Fruit fly (Drosophila melanogaster) whole organism, embryonic: ENCODE results near the gene CG32448.

Source experiments
- Aef1 ChIP-seq: fragments of 200-800 bp; sonication (Bioruptor generic); IDR thresholded peaks from 3 replicates; pipeline ENCODE4 v1.3.6; 2022; ENCODE audit warnings: missing biosample characterization, missing genetic modification characterization
- Antp ChIP-seq: fragments of 200-800 bp; sonication (Bioruptor generic); optimal IDR thresholded peaks from 3 replicates; lab custom pipeline; 2016; ENCODE audit warnings: missing biosample characterization, missing genetic modification characterization
- Asciz ChIP-seq: fragments of 200-800 bp; sonication (Bioruptor generic); optimal IDR thresholded peaks from 2 replicates; lab custom pipeline; 2017; ENCODE audit warnings: missing biosample characterization, mild to moderate bottlenecking, missing genetic modification characterization, missing genetic modification reagents
- B-H1 ChIP-seq: fragments of 200-800 bp; sonication (Bioruptor generic); IDR thresholded peaks from 3 replicates; pipeline ENCODE4 v1.3.6; 2022; ENCODE audit warnings: missing biosample characterization, missing genetic modification characterization
- CG10321 ChIP-seq: fragments of 200-800 bp; sonication (Bioruptor generic); IDR thresholded peaks from 2 replicates; pipeline ENCODE4 v1.3.6; 2022; ENCODE audit warnings: missing biosample characterization, missing genetic modification characterization
- CG10959 ChIP-seq: fragments of 200-800 bp; sonication (Bioruptor generic); IDR thresholded peaks from 2 replicates; pipeline ENCODE4 v1.3.6; 2022; ENCODE audit warnings: missing biosample characterization, missing genetic modification characterization
- CG11085 ChIP-seq: fragments of 200-800 bp; sonication (Bioruptor generic); IDR thresholded peaks from 2 replicates; pipeline ENCODE4 v1.3.6; 2022; ENCODE audit warnings: missing biosample characterization, missing genetic modification characterization
- CG12299 ChIP-seq: fragments of 200-800 bp; sonication (Bioruptor generic); optimal IDR thresholded peaks from 2 replicates; lab custom pipeline; 2018; ENCODE audit warnings: missing biosample characterization, mild to moderate bottlenecking, missing genetic modification characterization
- CG15601 ChIP-seq: fragments of 200-800 bp; sonication (Bioruptor generic); optimal IDR thresholded peaks from 3 replicates; lab custom pipeline; 2019; ENCODE audit warnings: missing biosample characterization, mild to moderate bottlenecking, missing genetic modification characterization, moderate library complexity
- CG17359 ChIP-seq: fragments of 200-800 bp; sonication (Bioruptor generic); optimal IDR thresholded peaks from 3 replicates; lab custom pipeline; 2018; ENCODE audit warnings: missing biosample characterization, mild to moderate bottlenecking, missing genetic modification characterization, moderate library complexity
- CG17568 ChIP-seq: fragments of 200-800 bp; sonication (Bioruptor generic); optimal IDR thresholded peaks from 2 replicates; lab custom pipeline; 2018; ENCODE audit warnings: missing biosample characterization, mild to moderate bottlenecking, missing genetic modification characterization, moderate library complexity
- CG2120 ChIP-seq: fragments of 200-800 bp; sonication (Bioruptor generic); optimal IDR thresholded peaks from 3 replicates; lab custom pipeline; 2016; ENCODE audit warnings: missing biosample characterization, missing genetic modification characterization
- CG2129 ChIP-seq: fragments of 200-800 bp; sonication (Bioruptor generic); IDR thresholded peaks from 2 replicates; pipeline ENCODE4 v1.3.6; 2022; ENCODE audit warnings: missing biosample characterization, missing genetic modification characterization; ENCODE audit not compliant: partially characterized antibody
- CG33213 ChIP-seq: fragments of 200-800 bp; sonication (Bioruptor generic); optimal IDR thresholded peaks from 3 replicates; lab custom pipeline; 2016; ENCODE audit warnings: missing biosample characterization, missing genetic modification characterization
- CG3407 ChIP-seq: fragments of 200-800 bp; sonication (Bioruptor generic); optimal IDR thresholded peaks from 2 replicates; lab custom pipeline; 2018; ENCODE audit warnings: missing biosample characterization, mild to moderate bottlenecking, missing genetic modification characterization
- CG3847 ChIP-seq: fragments of 200-800 bp; sonication (Bioruptor generic); IDR thresholded peaks from 2 replicates; pipeline ENCODE4 v1.3.6; 2022; ENCODE audit warnings: missing biosample characterization, missing genetic modification characterization
- CG5953 ChIP-seq: fragments of 200-800 bp; sonication (Bioruptor generic); IDR thresholded peaks from 2 replicates; pipeline ENCODE4 v1.3.6; 2022; ENCODE audit warnings: missing biosample characterization, missing genetic modification characterization
- CG7372 ChIP-seq: fragments of 200-800 bp; sonication (Bioruptor generic); IDR thresholded peaks from 2 replicates; pipeline ENCODE4 v1.3.6; 2022; ENCODE audit warnings: missing biosample characterization, missing genetic modification characterization
- CG8359 ChIP-seq: fragments of 200-800 bp; sonication (Bioruptor generic); optimal IDR thresholded peaks from 2 replicates; lab custom pipeline; 2017; ENCODE audit warnings: missing biosample characterization, mild to moderate bottlenecking, missing genetic modification characterization, borderline replicate concordance
- CkIIα-i1 ChIP-seq: fragments of 200-800 bp; sonication (Bioruptor generic); IDR thresholded peaks from 2 replicates; pipeline ENCODE4 v1.3.6; 2022; ENCODE audit warnings: missing biosample characterization, missing genetic modification characterization
- D ChIP-seq, 2 experiments: fragments of 200-800 bp in 1 of 2; fragments of >200 bp in 1 of 2; sonication (Bioruptor generic) in 1 of 2; optimal IDR thresholded peaks; 2 replicates in 1 of 2; 3 replicates in 1 of 2; lab custom pipeline; 2017; ENCODE audit warnings: mild to moderate bottlenecking in 1 of 2, missing biosample characterization in 1 of 2, missing genetic modification characterization in 1 of 2, missing genetic modification reagents in 1 of 2
- Fer1 ChIP-seq: fragments of 200-800 bp; sonication (Bioruptor generic); optimal IDR thresholded peaks from 2 replicates; lab custom pipeline; 2017; ENCODE audit warnings: missing biosample characterization, mild to moderate bottlenecking, missing genetic modification characterization
- Fer2 ChIP-seq: fragments of 200-800 bp; sonication (Bioruptor generic); optimal IDR thresholded peaks from 2 replicates; lab custom pipeline; 2018; ENCODE audit warnings: missing biosample characterization, mild to moderate bottlenecking, missing genetic modification characterization, moderate library complexity
- H2.0 ChIP-seq: fragments of 200-800 bp; sonication (Bioruptor generic); IDR thresholded peaks from 2 replicates; pipeline ENCODE4 v1.3.6; 2022; ENCODE audit warnings: missing biosample characterization, missing genetic modification characterization
- Hr39 ChIP-seq: fragments of >200 bp; optimal IDR thresholded peaks from 2 replicates; lab custom pipeline; 2017
- MESR4 ChIP-seq: fragments of 200-800 bp; sonication (Bioruptor generic); optimal IDR thresholded peaks from 2 replicates; lab custom pipeline; 2018; ENCODE audit warnings: missing biosample characterization, mild to moderate bottlenecking, missing genetic modification characterization, moderate library complexity
- NC2α ChIP-seq: fragments of 200-800 bp; sonication (Bioruptor generic); optimal IDR thresholded peaks from 2 replicates; lab custom pipeline; 2016; ENCODE audit warnings: missing biosample characterization, missing genetic modification characterization
- Nf-YC ChIP-seq: fragments of 200-800 bp; optimal IDR thresholded peaks from 3 replicates; lab custom pipeline; 2019; ENCODE audit warnings: missing biosample characterization, mild to moderate bottlenecking, missing genetic modification characterization, moderate library complexity
- Rfx ChIP-seq: fragments of 200-800 bp; sonication (Bioruptor generic); IDR thresholded peaks from 2 replicates; pipeline ENCODE4 v1.3.6; 2022; ENCODE audit warnings: missing biosample characterization, missing genetic modification characterization
- Stat92E ChIP-seq, 3 experiments: fragments of >200 bp in 2 of 3; fragments of 200-800 bp in 1 of 3; sonication (Bioruptor generic) in 1 of 3; optimal IDR thresholded peaks; 2 replicates each; lab custom pipeline; 2017 to 2019; ENCODE audit warnings: missing biosample characterization in 3 of 3, missing genetic modification characterization in 3 of 3, mild to moderate bottlenecking in 1 of 3, moderate library complexity in 1 of 3
- Vsx1 ChIP-seq: fragments of 200-800 bp; sonication (Bioruptor generic); optimal IDR thresholded peaks from 2 replicates; lab custom pipeline; 2017; ENCODE audit warnings: missing biosample characterization, mild to moderate bottlenecking, missing genetic modification characterization, missing genetic modification reagents
- bsh ChIP-seq, 2 experiments: fragments of 200-800 bp; sonication (Bioruptor generic); optimal IDR thresholded peaks; 2 replicates each; lab custom pipeline; 2017 to 2018; ENCODE audit warnings: mild to moderate bottlenecking in 2 of 2, missing biosample characterization in 2 of 2, missing genetic modification characterization in 2 of 2, moderate library complexity in 1 of 2
- disco-r ChIP-seq: fragments of 200-800 bp; sonication (Bioruptor generic); optimal IDR thresholded peaks from 2 replicates; lab custom pipeline; 2016; ENCODE audit warnings: missing biosample characterization, missing genetic modification characterization
- emc ChIP-seq: fragments of 200-800 bp; sonication (Bioruptor generic); optimal IDR thresholded peaks from 2 replicates; lab custom pipeline; 2016; ENCODE audit warnings: missing biosample characterization, missing genetic modification characterization
- en ChIP-seq: fragments of 200-800 bp; sonication (Bioruptor generic); optimal IDR thresholded peaks from 2 replicates; lab custom pipeline; 2016; ENCODE audit warnings: missing biosample characterization, missing genetic modification characterization
- ham ChIP-seq: fragments of 200-800 bp; sonication (Bioruptor generic); IDR thresholded peaks from 2 replicates; pipeline ENCODE4 v1.3.6; 2022; ENCODE audit warnings: missing biosample characterization, missing genetic modification characterization
- mirr ChIP-seq: fragments of 200-800 bp; sonication (Bioruptor generic); optimal IDR thresholded peaks from 3 replicates; lab custom pipeline; 2018; ENCODE audit warnings: missing biosample characterization, mild to moderate bottlenecking, missing genetic modification characterization
- mld ChIP-seq: fragments of 200-800 bp; sonication (Bioruptor generic); IDR thresholded peaks from 3 replicates; pipeline ENCODE4 v1.3.6; 2022; ENCODE audit warnings: missing biosample characterization, missing genetic modification characterization; ENCODE audit not compliant: partially characterized antibody
- onecut ChIP-seq: fragments of 200-800 bp; sonication (Bioruptor generic); IDR thresholded peaks from 2 replicates; pipeline ENCODE4 v1.3.6; 2022; ENCODE audit warnings: missing biosample characterization, missing genetic modification characterization
- pros ChIP-seq: fragments of 200-800 bp; sonication (Bioruptor generic); optimal IDR thresholded peaks from 3 replicates; lab custom pipeline; 2019; ENCODE audit warnings: missing biosample characterization, mild to moderate bottlenecking, missing genetic modification characterization, moderate library complexity
- row ChIP-seq: fragments of 200-800 bp; sonication (Bioruptor generic); IDR thresholded peaks from 3 replicates; pipeline ENCODE4 v1.3.6; 2022; ENCODE audit warnings: missing biosample characterization, missing genetic modification characterization
- seq ChIP-seq: fragments of 200-800 bp; sonication (Bioruptor generic); IDR thresholded peaks from 2 replicates; pipeline ENCODE4 v1.3.6; 2022; ENCODE audit warnings: missing biosample characterization, missing genetic modification characterization
- sim ChIP-seq: fragments of 200-800 bp; sonication (Bioruptor generic); IDR thresholded peaks from 2 replicates; pipeline ENCODE4 v1.3.6; 2022; ENCODE audit warnings: missing biosample characterization, missing genetic modification characterization
- sna ChIP-seq: fragments of 200-800 bp; sonication (Bioruptor generic); IDR thresholded peaks from 2 replicates; pipeline ENCODE4 v1.3.6; 2022; ENCODE audit warnings: missing biosample characterization, missing genetic modification characterization; ENCODE audit not compliant: partially characterized antibody
- tio ChIP-seq: fragments of 200-800 bp; sonication (Bioruptor generic); optimal IDR thresholded peaks from 2 replicates; lab custom pipeline; 2017; ENCODE audit warnings: missing biosample characterization, missing genetic modification characterization, inconsistent platforms
- vvl ChIP-seq: fragments of 200-800 bp; sonication (Bioruptor generic); IDR thresholded peaks from 2 replicates; pipeline ENCODE4 v1.3.6; 2022; ENCODE audit warnings: missing biosample characterization, missing genetic modification characterization
- wek ChIP-seq: fragments of 200-800 bp; sonication (Bioruptor generic); optimal IDR thresholded peaks from 3 replicates; lab custom pipeline; 2018; ENCODE audit warnings: missing biosample characterization, mild to moderate bottlenecking, missing genetic modification characterization, moderate library complexity
- yki ChIP-seq: fragments of >200 bp; optimal IDR thresholded peaks from 3 replicates; lab custom pipeline; 2018

Gene CG32448

DNA sequence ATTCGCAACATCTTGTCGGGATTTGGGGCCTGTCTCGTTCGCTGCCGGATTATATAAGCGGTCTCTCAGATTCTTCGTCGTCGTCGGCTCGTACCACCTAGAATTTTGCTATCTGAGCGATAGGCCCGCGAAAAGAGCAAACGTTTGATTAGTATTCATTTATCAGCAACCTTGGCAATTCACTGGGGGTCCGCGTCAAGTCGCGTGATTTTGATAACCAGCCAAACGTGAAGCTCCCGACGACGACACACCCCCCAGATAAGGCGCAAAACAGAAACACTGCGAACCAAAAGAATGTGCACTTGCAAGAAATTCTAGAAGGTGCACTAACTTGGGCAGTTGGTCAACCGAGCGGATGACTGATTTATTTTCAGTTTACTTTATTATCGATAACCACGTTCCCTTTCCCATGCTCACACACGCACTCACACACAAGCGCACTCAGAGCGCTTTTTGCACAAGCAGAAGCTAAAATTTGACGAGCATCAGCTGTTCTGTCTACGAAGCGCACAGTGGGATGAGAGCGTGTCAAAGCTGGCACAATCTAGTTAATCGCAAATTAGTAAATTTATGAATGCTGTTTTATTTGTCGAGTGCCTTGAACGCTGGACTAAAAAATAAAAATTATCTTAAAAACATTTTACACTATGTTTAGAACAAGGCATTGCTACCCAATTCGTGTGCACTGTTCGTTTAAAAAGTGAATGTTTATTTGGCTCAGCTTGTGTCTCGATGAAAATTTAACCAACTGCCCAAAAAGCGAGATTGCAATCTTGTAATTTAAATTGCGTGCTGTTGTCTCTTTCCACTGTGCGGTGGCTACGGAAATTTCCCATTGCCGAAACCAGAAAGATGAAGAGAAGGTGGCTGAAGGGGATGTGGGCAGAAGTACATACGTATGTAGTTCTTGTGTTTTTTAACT, 11.7 kb upstream of the CG32448 start (continued):
- peak; percentile 90 for TF ChIP-seq CG5953 (GFP tag; lab: Robert Waterston, UW)
- TF ChIP-seq en (GFP tag; lab: Kevin White, UChicago): peak; percentile 89
- TF ChIP-seq CG15601 (tag; lab: Kevin White, UChicago): peak; percentile 86
- peak; percentile 79 for TF ChIP-seq CG10959
- peak; percentile 87 for TF ChIP-seq CG17568
- peak; percentile 91 to 94 for TF ChIP-seq bsh (GFP tag; optimal IDR thresholded peaks at IDR 0.05; lab: Kevin White, UChicago)
- TF ChIP-seq emc (GFP tag; lab: Kevin White, UChicago): peak; percentile 73
- no peak for TF ChIP-seq pros
- TF ChIP-seq NC2α (GFP tag; lab: Kevin White, UChicago): peak; percentile 82
- TF ChIP-seq wek (GFP tag; lab: Kevin White, UChicago): peak; percentile 79
- TF ChIP-seq CG2129 (GFP tag; lab: Robert Waterston, UW): no peak
- TF ChIP-seq sim (GFP tag; lab: Robert Waterston, UW): peak; percentile 77
- TF ChIP-seq CG8359 (GFP tag; lab: Kevin White, UChicago): peak; percentile 75
- peak; percentile 90 for TF ChIP-seq CG12299 (tag; lab: Kevin White, UChicago)
- TF ChIP-seq CG17359 (tag; lab: Kevin White, UChicago): peak; percentile 91
- TF ChIP-seq CG7372 (GFP tag; lab: Robert Waterston, UW): peak; percentile 89
- TF ChIP-seq Fer2 (tag; lab: Kevin White, UChicago): peak; percentile 78
- no peak for TF ChIP-seq Hr39
- TF ChIP-seq CG2120: peak; percentile 94
- TF ChIP-seq Antp (GFP tag; lab: Kevin White, UChicago): peak; percentile 88
- peak; percentile 89 for TF ChIP-seq disco-r
- TF ChIP-seq vvl (GFP tag; lab: Robert Waterston, UW): peak; percentile 95
- TF ChIP-seq seq (GFP tag; lab: Robert Waterston, UW): peak; percentile 92
- peak; percentile 76 for TF ChIP-seq CG11085
- TF ChIP-seq CG3847 (GFP tag; lab: Robert Waterston, UW): peak; percentile 88
- TF ChIP-seq Stat92E (GFP tag; optimal IDR thresholded peaks at IDR 0.05; lab: Kevin White, UChicago): no peak
- peak; percentile 94 for TF ChIP-seq Fer1 (GFP tag; lab: Kevin White, UChicago)
- TF ChIP-seq CG3407: peak; percentile 81
- peak; percentile 78 for TF ChIP-seq Vsx1 (GFP tag; lab: Kevin White, UChicago)
- TF ChIP-seq B-H1 (GFP tag; lab: Robert Waterston, UW): peak; percentile 89
- peak; percentile 95 for TF ChIP-seq tio (GFP tag; lab: Kevin White, UChicago)
- TF ChIP-seq MESR4 (GFP tag; lab: Kevin White, UChicago): peak; percentile 4
- TF ChIP-seq ham: peak; percentile 67; the same call in 1 of the 2 replicates
- peak; percentile 84 for TF ChIP-seq Nf-YC (tag; lab: Kevin White, UChicago)
- peak; percentile 93 for TF ChIP-seq Asciz (GFP tag; lab: Kevin White, UChicago)
- peak; percentile 44; the same call in 1 of the 2 replicates for TF ChIP-seq sna (GFP tag; lab: Robert Waterston, UW)
- 0 out of 3 replicates have a peak, but pooled peaks have one; percentile 30 for TF ChIP-seq mld
- TF ChIP-seq CkIIα-i1 (GFP tag; lab: Robert Waterston, UW): peak; percentile 78
- TF ChIP-seq onecut (GFP tag; lab: Robert Waterston, UW): peak; percentile 85
- TF ChIP-seq mirr: peak; percentile 61
- TF ChIP-seq Rfx (GFP tag; lab: Robert Waterston, UW): peak; percentile 94
- TF ChIP-seq D (optimal IDR thresholded peaks at IDR 0.05; lab: Kevin White, UChicago): no peak
- TF ChIP-seq D (GFP tag; optimal IDR thresholded peaks at IDR 0.05; lab: Kevin White, UChicago): peak; percentile 93
- TF ChIP-seq CG33213 (GFP tag; lab: Kevin White, UChicago): peak; percentile 94
- TF ChIP-seq Aef1 (GFP tag; lab: Robert Waterston, UW): peak; percentile 89
- no peak for TF ChIP-seq yki (lab: Kevin White, UChicago)
- peak; percentile 94 for TF ChIP-seq row
- TF ChIP-seq H2.0 (GFP tag; lab: Robert Waterston, UW): peak; percentile 83
- 0 out of 2 replicates have a peak, but pooled peaks have one; percentile 36 for TF ChIP-seq CG10321 (GFP tag; lab: Robert Waterston, UW)
